Worm (Caenorhabditis elegans): ENCODE data around the gene ehs-1.

Gene ehs-1

DNA sequence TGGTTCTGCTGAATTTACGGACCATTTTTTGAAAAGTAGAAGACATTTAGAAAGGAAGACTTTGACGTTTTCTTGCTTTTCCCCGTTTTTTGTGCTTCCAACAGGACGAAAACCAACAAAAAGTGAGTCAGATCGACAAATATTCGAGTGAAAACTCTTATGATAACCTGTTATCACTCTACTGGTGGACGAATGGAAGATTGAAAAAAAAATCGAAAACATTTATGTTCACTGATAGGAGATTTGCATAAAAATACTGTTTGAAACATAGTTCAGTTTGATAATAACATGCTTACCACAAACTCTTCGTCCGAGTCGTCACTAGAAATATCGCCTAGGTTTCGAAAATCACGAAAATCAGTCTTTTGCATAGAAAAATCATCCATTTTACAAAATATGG lies 51.9 kb downstream of the ehs-1 start:
- no peak for TF ChIP-seq tra-4 (tag; optimal IDR thresholded peaks at IDR 0.05)
- TF ChIP-seq tbx-37 (GFP tag; conservative IDR thresholded peaks at IDR 0.05), result no peak

Data from whole organism, early embryonic.